Fruit fly (Drosophila melanogaster) whole organism, embryonic: ENCODE data around the gene sloth1.

Experiments
- Bgb ChIP-seq: fragments of 200-800 bp; sonication (Bioruptor generic); IDR thresholded peaks from 2 replicates; pipeline ENCODE4 v1.3.6; 2022; ENCODE audit warnings: missing biosample characterization, missing genetic modification characterization; ENCODE audit not compliant: partially characterized antibody
- Blimp-1 ChIP-seq: fragments of 200-800 bp; sonication (Bioruptor generic); optimal IDR thresholded peaks from 3 replicates; lab custom pipeline; 2018; ENCODE audit warnings: missing biosample characterization, missing genetic modification characterization, mild to moderate bottlenecking, moderate library complexity, missing genetic modification reagents
- CG10267 ChIP-seq: fragments of 200-800 bp; sonication (Bioruptor generic); optimal IDR thresholded peaks from 2 replicates; lab custom pipeline; 2018; ENCODE audit warnings: missing biosample characterization, mild to moderate bottlenecking, missing genetic modification characterization, moderate library complexity
- CG10321 ChIP-seq: fragments of 200-800 bp; sonication (Bioruptor generic); IDR thresholded peaks from 2 replicates; pipeline ENCODE4 v1.3.6; 2022; ENCODE audit warnings: missing biosample characterization, missing genetic modification characterization
- CG12155 ChIP-seq: fragments of 200-800 bp; sonication (Bioruptor generic); optimal IDR thresholded peaks from 3 replicates; lab custom pipeline; 2016; ENCODE audit warnings: missing biosample characterization, missing genetic modification characterization
- CG12769 ChIP-seq: fragments of 200-800 bp; sonication (Bioruptor generic); optimal IDR thresholded peaks from 2 replicates; lab custom pipeline; 2019; ENCODE audit warnings: missing biosample characterization, mild to moderate bottlenecking, missing genetic modification characterization, moderate library complexity
- CG13296 ChIP-seq: fragments of 200-800 bp; sonication (Bioruptor generic); optimal IDR thresholded peaks from 3 replicates; lab custom pipeline; 2018; ENCODE audit warnings: missing biosample characterization, mild to moderate bottlenecking, missing genetic modification characterization
- CG13775 ChIP-seq: fragments of 200-800 bp; sonication (Bioruptor generic); optimal IDR thresholded peaks from 3 replicates; lab custom pipeline; 2017; ENCODE audit warnings: missing biosample characterization, mild to moderate bottlenecking, missing genetic modification characterization
- CG14710 ChIP-seq: fragments of 200-800 bp; sonication (Bioruptor generic); optimal IDR thresholded peaks from 3 replicates; lab custom pipeline; 2019; ENCODE audit warnings: missing biosample characterization, mild to moderate bottlenecking, missing genetic modification characterization, moderate library complexity
- CG15479 ChIP-seq: fragments of 200-800 bp; sonication (Bioruptor generic); optimal IDR thresholded peaks from 3 replicates; lab custom pipeline; 2019; ENCODE audit warnings: missing biosample characterization, mild to moderate bottlenecking, missing genetic modification characterization, moderate library complexity
- CG15696 ChIP-seq: fragments of 200-800 bp; sonication (Bioruptor generic); optimal IDR thresholded peaks from 2 replicates; lab custom pipeline; 2019; ENCODE audit warnings: missing biosample characterization, mild to moderate bottlenecking, missing genetic modification characterization, moderate library complexity
- CG1603 ChIP-seq: fragments of 200-800 bp; sonication (Bioruptor generic); optimal IDR thresholded peaks from 2 replicates; lab custom pipeline; 2019; ENCODE audit warnings: missing biosample characterization, mild to moderate bottlenecking, missing genetic modification characterization, moderate library complexity
- CG1647 ChIP-seq: fragments of 200-800 bp; sonication (Bioruptor generic); optimal IDR thresholded peaks from 3 replicates; lab custom pipeline; 2016; ENCODE audit warnings: missing biosample characterization, missing genetic modification characterization
- CG16813 ChIP-seq: fragments of 200-800 bp; sonication (Bioruptor generic); IDR thresholded peaks from 3 replicates; pipeline ENCODE4 v1.3.6; 2022; ENCODE audit warnings: missing biosample characterization, missing genetic modification characterization; ENCODE audit not compliant: partially characterized antibody
- CG17568 ChIP-seq: fragments of 200-800 bp; sonication (Bioruptor generic); optimal IDR thresholded peaks from 2 replicates; lab custom pipeline; 2018; ENCODE audit warnings: missing biosample characterization, mild to moderate bottlenecking, missing genetic modification characterization, moderate library complexity
- CG2199 ChIP-seq: fragments of 200-800 bp; sonication (Bioruptor generic); IDR thresholded peaks from 3 replicates; pipeline ENCODE4 v1.3.6; 2022; ENCODE audit warnings: missing biosample characterization, missing genetic modification characterization
- CG2678 ChIP-seq: fragments of 200-800 bp; sonication (Bioruptor generic); optimal IDR thresholded peaks from 3 replicates; lab custom pipeline; 2019; ENCODE audit warnings: missing biosample characterization, mild to moderate bottlenecking, missing genetic modification characterization, moderate library complexity
- CG30403 ChIP-seq: fragments of 200-800 bp; sonication (Bioruptor generic); optimal IDR thresholded peaks from 3 replicates; lab custom pipeline; 2016; ENCODE audit warnings: missing biosample characterization, missing genetic modification characterization
- CG3065 ChIP-seq: fragments of 200-800 bp; sonication (Bioruptor generic); optimal IDR thresholded peaks from 2 replicates; lab custom pipeline; 2016; ENCODE audit warnings: missing biosample characterization, missing genetic modification characterization
- CG32772 ChIP-seq: fragments of 200-800 bp; sonication (Bioruptor generic); IDR thresholded peaks from 2 replicates; pipeline ENCODE4 v1.3.6; 2022; ENCODE audit warnings: missing biosample characterization, missing genetic modification characterization
- CG3281 ChIP-seq: fragments of 200-800 bp; sonication (Bioruptor generic); optimal IDR thresholded peaks from 3 replicates; lab custom pipeline; 2017; ENCODE audit warnings: missing biosample characterization, mild to moderate bottlenecking, missing genetic modification characterization
- CG5180 ChIP-seq: fragments of 200-800 bp; sonication (Bioruptor generic); optimal IDR thresholded peaks from 3 replicates; lab custom pipeline; 2017; ENCODE audit warnings: missing biosample characterization, missing genetic modification characterization, mild to moderate bottlenecking, moderate library complexity, missing genetic modification reagents
- CG8359 ChIP-seq: fragments of 200-800 bp; sonication (Bioruptor generic); optimal IDR thresholded peaks from 2 replicates; lab custom pipeline; 2017; ENCODE audit warnings: missing biosample characterization, mild to moderate bottlenecking, missing genetic modification characterization, borderline replicate concordance
- D19A ChIP-seq: fragments of 200-800 bp; optimal IDR thresholded peaks from 3 replicates; lab custom pipeline; 2019; ENCODE audit warnings: missing biosample characterization, mild to moderate bottlenecking, missing genetic modification characterization, moderate library complexity
- Hey ChIP-seq: fragments of 200-800 bp; sonication (Bioruptor generic); optimal IDR thresholded peaks from 3 replicates; lab custom pipeline; 2018; ENCODE audit warnings: missing biosample characterization, mild to moderate bottlenecking, missing genetic modification characterization
- Hr3 ChIP-seq: fragments of 200-800 bp; sonication (Bioruptor generic); optimal IDR thresholded peaks from 3 replicates; lab custom pipeline; 2016; ENCODE audit warnings: missing biosample characterization, missing genetic modification characterization
- Oli ChIP-seq: fragments of 200-800 bp; sonication (Bioruptor generic); optimal IDR thresholded peaks from 2 replicates; lab custom pipeline; 2018; ENCODE audit warnings: missing biosample characterization, mild to moderate bottlenecking, missing genetic modification characterization, moderate library complexity
- Pdp1 ChIP-seq, 2 experiments: fragments of 200-800 bp; sonication (Bioruptor generic); optimal IDR thresholded peaks; 3 replicates each; lab custom pipeline; 2016; ENCODE audit warnings: missing biosample characterization in 2 of 2, missing genetic modification characterization in 2 of 2, mild to moderate bottlenecking in 1 of 2, moderate library complexity in 1 of 2
- Usf ChIP-seq: fragments of 200-800 bp; sonication (Bioruptor generic); optimal IDR thresholded peaks from 2 replicates; lab custom pipeline; 2017; ENCODE audit warnings: missing genotype, missing biosample characterization, missing genetic modification characterization
- al ChIP-seq: fragments of 200-800 bp; sonication (Bioruptor generic); IDR thresholded peaks from 2 replicates; pipeline ENCODE4 v1.3.6; 2022; ENCODE audit warnings: missing biosample characterization, missing genetic modification characterization
- bcd ChIP-seq: fragments of 200-800 bp; sonication (Bioruptor generic); optimal IDR thresholded peaks from 2 replicates; lab custom pipeline; 2017; ENCODE audit warnings: missing biosample characterization, mild to moderate bottlenecking, missing genetic modification characterization
- chif ChIP-seq, 2 experiments: fragments of 200-800 bp; sonication (Bioruptor generic); optimal IDR thresholded peaks; 3 replicates each; lab custom pipeline; 2016; ENCODE audit warnings: missing biosample characterization in 2 of 2, missing genetic modification characterization in 2 of 2
- crol ChIP-seq: fragments of 200-800 bp; sonication (Bioruptor generic); IDR thresholded peaks from 2 replicates; pipeline ENCODE4 v1.3.6; 2022; ENCODE audit warnings: missing biosample characterization, missing genetic modification characterization
- dmrt11E ChIP-seq: fragments of 200-800 bp; sonication (Bioruptor generic); optimal IDR thresholded peaks from 3 replicates; lab custom pipeline; 2018; ENCODE audit warnings: missing biosample characterization, mild to moderate bottlenecking, missing genetic modification characterization, moderate library complexity
- eve ChIP-seq, 2 experiments: fragments of >200 bp; optimal IDR thresholded peaks; 2 replicates each; lab custom pipeline; 2017; ENCODE audit warnings: missing biosample characterization in 2 of 2, missing genetic modification characterization in 2 of 2
- kah ChIP-seq: fragments of 200-800 bp; sonication (Bioruptor generic); optimal IDR thresholded peaks from 2 replicates; lab custom pipeline; 2018; ENCODE audit warnings: missing biosample characterization, mild to moderate bottlenecking, missing genetic modification characterization
- lilli ChIP-seq: fragments of 200-800 bp; sonication (Bioruptor generic); optimal IDR thresholded peaks from 3 replicates; lab custom pipeline; 2016; ENCODE audit warnings: missing biosample characterization, missing genetic modification characterization
- nau ChIP-seq: fragments of 200-800 bp; sonication (Bioruptor generic); optimal IDR thresholded peaks from 3 replicates; lab custom pipeline; 2017; ENCODE audit warnings: missing biosample characterization, mild to moderate bottlenecking, missing genetic modification characterization, missing genetic modification reagents
- onecut ChIP-seq: fragments of 200-800 bp; sonication (Bioruptor generic); IDR thresholded peaks from 2 replicates; pipeline ENCODE4 v1.3.6; 2022; ENCODE audit warnings: missing biosample characterization, missing genetic modification characterization
- pfk ChIP-seq: fragments of 200-800 bp; sonication (Bioruptor generic); optimal IDR thresholded peaks from 2 replicates; lab custom pipeline; 2018; ENCODE audit warnings: missing biosample characterization, mild to moderate bottlenecking, missing genetic modification characterization, moderate library complexity
- phol ChIP-seq: fragments of 200-800 bp; sonication (Bioruptor generic); optimal IDR thresholded peaks from 3 replicates; lab custom pipeline; 2018; ENCODE audit warnings: missing biosample characterization, mild to moderate bottlenecking, missing genetic modification characterization, moderate library complexity
- sc ChIP-seq, 3 experiments: fragments of >200 bp in 2 of 3; fragments of 200-800 bp in 1 of 3; sonication (Bioruptor generic) in 1 of 3; optimal IDR thresholded peaks; 2 replicates in 2 of 3; 3 replicates in 1 of 3; lab custom pipeline; 2017; ENCODE audit warnings: mild to moderate bottlenecking in 1 of 3, missing biosample characterization in 1 of 3, missing genetic modification characterization in 1 of 3, missing genetic modification reagents in 1 of 3
- shn ChIP-seq: fragments of 200-800 bp; sonication (Bioruptor generic); optimal IDR thresholded peaks from 3 replicates; lab custom pipeline; 2016; ENCODE audit warnings: missing biosample characterization, missing genetic modification characterization
- sna ChIP-seq: fragments of 200-800 bp; sonication (Bioruptor generic); IDR thresholded peaks from 2 replicates; pipeline ENCODE4 v1.3.6; 2022; ENCODE audit warnings: missing biosample characterization, missing genetic modification characterization; ENCODE audit not compliant: partially characterized antibody
- sqz ChIP-seq: fragments of 200-800 bp; sonication (Bioruptor generic); optimal IDR thresholded peaks from 3 replicates; lab custom pipeline; 2018; ENCODE audit warnings: missing biosample characterization, mild to moderate bottlenecking, missing genetic modification characterization
- tin ChIP-seq: fragments of 200-800 bp; sonication (Bioruptor generic); optimal IDR thresholded peaks from 3 replicates; lab custom pipeline; 2016; ENCODE audit warnings: missing biosample characterization, missing genetic modification characterization
- tio ChIP-seq: fragments of 200-800 bp; sonication (Bioruptor generic); optimal IDR thresholded peaks from 2 replicates; lab custom pipeline; 2017; ENCODE audit warnings: missing biosample characterization, missing genetic modification characterization, inconsistent platforms

sloth1 gene

dm6 chrX:7000444-7001134 is 10.6 kb upstream of the sloth1 start (continued):
- TF ChIP-seq CG8359 = no peak
- peak; percentile 37 for TF ChIP-seq shn
- no peak for TF ChIP-seq CG13296
- no peak for TF ChIP-seq al
- no peak for TF ChIP-seq onecut (GFP tag; lab: Robert Waterston, UW)
- peak; percentile 33 for TF ChIP-seq dmrt11E (tag; lab: Kevin White, UChicago)
- 0 out of 3 replicates have a peak, but pooled peaks have one; percentile 25 for TF ChIP-seq CG2199
- peak; percentile 30 for TF ChIP-seq tio (GFP tag; lab: Kevin White, UChicago)
- TF ChIP-seq bcd = peak; percentile 17
- no peak for TF ChIP-seq sqz (GFP tag; lab: Kevin White, UChicago)
- peak; percentile 49 for TF ChIP-seq CG10267 (tag; lab: Kevin White, UChicago)
- TF ChIP-seq CG12769 (tag; lab: Kevin White, UChicago) = peak; percentile 45
- no peak for TF ChIP-seq CG17568
- TF ChIP-seq pfk (GFP tag; lab: Kevin White, UChicago) = peak; percentile 68
- peak in 1 of 2 experiments; percentile 13 for TF ChIP-seq chif (GFP tag; optimal IDR thresholded peaks at IDR 0.05; lab: Kevin White, UChicago)
- peak; percentile 87 for TF ChIP-seq CG10321
- TF ChIP-seq tin = peak; percentile 16
- peak; percentile 65 for TF ChIP-seq CG30403 (GFP tag; lab: Kevin White, UChicago)
- no peak for TF ChIP-seq nau (GFP tag; lab: Kevin White, UChicago)
- TF ChIP-seq CG12155 (GFP tag; lab: Kevin White, UChicago) = peak; percentile 43
- peak; percentile 8; the same call in 1 of the 2 replicates for TF ChIP-seq Bgb (GFP tag; lab: Robert Waterston, UW)
- 0 out of 2 replicates have a peak, but pooled peaks have one; percentile 15 for TF ChIP-seq CG32772 (GFP tag; lab: Robert Waterston, UW)
- TF ChIP-seq CG3281 (GFP tag; lab: Kevin White, UChicago) = peak; percentile 18
- TF ChIP-seq D19A (tag; lab: Kevin White, UChicago) = peak; percentile 65
- TF ChIP-seq Usf (GFP tag; lab: Kevin White, UChicago) = no peak
- no peak for TF ChIP-seq Blimp-1 (GFP tag; lab: Kevin White, UChicago)
- TF ChIP-seq Hey (tag; lab: Kevin White, UChicago) = no peak
- TF ChIP-seq Hr3 (GFP tag; lab: Kevin White, UChicago) = peak; percentile 42
- peak; percentile 48 for TF ChIP-seq CG14710 (tag; lab: Kevin White, UChicago)
- no peak for TF ChIP-seq sc (optimal IDR thresholded peaks at IDR 0.05; lab: Kevin White, UChicago)
- TF ChIP-seq sc (GFP tag; optimal IDR thresholded peaks at IDR 0.05; lab: Kevin White, UChicago) = no peak
- no peak for TF ChIP-seq Pdp1 (GFP tag; optimal IDR thresholded peaks at IDR 0.05; lab: Kevin White, UChicago)
- peak; percentile 66 for TF ChIP-seq CG13775
- TF ChIP-seq Oli (tag; lab: Kevin White, UChicago) = peak; percentile 50
- TF ChIP-seq CG1603 (tag; lab: Kevin White, UChicago) = peak; percentile 8
- no peak for TF ChIP-seq CG1647
- peak; percentile 89 for TF ChIP-seq CG15479 (GFP tag; lab: Kevin White, UChicago)
- peak; percentile 38 for TF ChIP-seq CG15696 (tag; lab: Kevin White, UChicago)
- TF ChIP-seq CG2678 (tag; lab: Kevin White, UChicago) = peak; percentile 49
- 0 out of 2 replicates have a peak, but pooled peaks have one; percentile 19 for TF ChIP-seq crol
- peak; percentile 28 for TF ChIP-seq lilli (GFP tag; lab: Kevin White, UChicago)
- TF ChIP-seq sna (GFP tag; lab: Robert Waterston, UW) = no peak
- TF ChIP-seq kah (GFP tag; lab: Kevin White, UChicago) = no peak
- TF ChIP-seq eve (GFP tag; optimal IDR thresholded peaks at IDR 0.05; lab: Kevin White, UChicago) = peak in 1 of 2 experiments; percentile 89
- no peak for TF ChIP-seq CG3065 (GFP tag; lab: Kevin White, UChicago)
- peak; percentile 41 for TF ChIP-seq phol (tag; lab: Kevin White, UChicago)
- TF ChIP-seq CG5180 (GFP tag; lab: Kevin White, UChicago) = peak; percentile 25
- no peak for TF ChIP-seq CG16813 (GFP tag; lab: Robert Waterston, UW)
